Fruit fly (Drosophila melanogaster): ENCODE measurements around the gene Tango5.
A peak's percentile ranks its signal among the peaks of the same experiment; 100 is the strongest.

Gene Tango5

DNA sequence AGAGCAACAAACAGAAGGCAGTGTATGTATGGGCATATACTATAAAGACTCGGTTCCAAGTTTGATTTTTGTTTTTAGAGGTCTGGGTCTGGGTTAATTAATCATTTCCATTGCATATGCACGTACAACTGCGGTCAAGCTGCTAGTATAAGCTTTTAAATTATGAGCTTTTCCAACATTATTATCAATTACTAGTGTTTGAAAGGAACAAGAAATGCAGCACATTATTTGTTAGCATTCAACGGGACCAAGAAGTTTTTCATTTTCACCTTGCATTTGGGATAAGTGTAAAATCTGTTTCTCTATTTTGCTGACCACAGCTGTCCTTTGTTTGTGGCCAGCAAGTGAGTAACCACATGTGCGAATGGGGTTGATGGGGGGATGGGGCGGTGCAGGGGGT is 46.3 kb downstream of the Tango5 start (continued):
- TF ChIP-seq CG1621 (tag; optimal IDR thresholded peaks at IDR 0.05) (peak; percentile 18), CG11762 (GFP tag; optimal IDR thresholded peaks at IDR 0.05; ENCODE audit: insufficient read depth) (peak; percentile 39), CG8632 (GFP tag; optimal IDR thresholded peaks at IDR 0.05) (peak; percentile 75), Met (GFP tag; optimal IDR thresholded peaks at IDR 0.05) (peak; percentile 68), CG32006 (GFP tag; optimal IDR thresholded peaks at IDR 0.05) (peak; percentile 50), acj6 (GFP tag; optimal IDR thresholded peaks at IDR 0.05) (peak; percentile 62), spab (GFP tag; optimal IDR thresholded peaks at IDR 0.05) (no peak), achi (GFP tag; optimal IDR thresholded peaks at IDR 0.05) (peak; percentile 50), CG6808 (GFP tag; optimal IDR thresholded peaks at IDR 0.05) (no peak), CG3032 (tag; optimal IDR thresholded peaks at IDR 0.05) (peak; percentile 34), CG8119 (GFP tag; IDR thresholded peaks at IDR 0.05) (no peak), CG6163 (GFP tag; IDR thresholded peaks at IDR 0.05) (peak; percentile 62), Sox102F (GFP tag; optimal IDR thresholded peaks at IDR 0.05) (peak; percentile 64), Blimp-1 (GFP tag; optimal IDR thresholded peaks at IDR 0.05) (no peak), Gug (GFP tag; IDR thresholded peaks at IDR 0.05) (peak; percentile 26; the same call in 1 of the 2 replicates), Ets21C (GFP tag; optimal IDR thresholded peaks at IDR 0.05) (peak; percentile 32), CG6854 (GFP tag; optimal IDR thresholded peaks at IDR 0.05) (no peak), topi (GFP tag; optimal IDR thresholded peaks at IDR 0.05) (peak; percentile 66), CG11902 (GFP tag; optimal IDR thresholded peaks at IDR 0.05) (peak; percentile 58), esn (GFP tag; optimal IDR thresholded peaks at IDR 0.05) (peak; percentile 70), CG9139 (GFP tag; optimal IDR thresholded peaks at IDR 0.05) (no peak), dac (GFP tag; optimal IDR thresholded peaks at IDR 0.05) (no peak), CG10631 (GFP tag; optimal IDR thresholded peaks at IDR 0.05) (peak; percentile 35), Hr38 (GFP tag; optimal IDR thresholded peaks at IDR 0.05) (no peak), Smox (GFP tag; optimal IDR thresholded peaks at IDR 0.05) (peak; percentile 48), CG11294 (GFP tag; IDR thresholded peaks at IDR 0.05) (peak; percentile 21; the same call in 1 of the 2 replicates), salr (GFP tag; optimal IDR thresholded peaks at IDR 0.05) (peak; percentile 13 to 24), fd59A (GFP tag; optimal IDR thresholded peaks at IDR 0.05) (no peak), CG16779 (tag; optimal IDR thresholded peaks at IDR 0.05) (no peak), CG6276 (GFP tag; optimal IDR thresholded peaks at IDR 0.05) (no peak)
